Worm (Caenorhabditis elegans): ENCODE results near the gene Y70G10A.4.

Y70G10A.4 gene

DNA sequence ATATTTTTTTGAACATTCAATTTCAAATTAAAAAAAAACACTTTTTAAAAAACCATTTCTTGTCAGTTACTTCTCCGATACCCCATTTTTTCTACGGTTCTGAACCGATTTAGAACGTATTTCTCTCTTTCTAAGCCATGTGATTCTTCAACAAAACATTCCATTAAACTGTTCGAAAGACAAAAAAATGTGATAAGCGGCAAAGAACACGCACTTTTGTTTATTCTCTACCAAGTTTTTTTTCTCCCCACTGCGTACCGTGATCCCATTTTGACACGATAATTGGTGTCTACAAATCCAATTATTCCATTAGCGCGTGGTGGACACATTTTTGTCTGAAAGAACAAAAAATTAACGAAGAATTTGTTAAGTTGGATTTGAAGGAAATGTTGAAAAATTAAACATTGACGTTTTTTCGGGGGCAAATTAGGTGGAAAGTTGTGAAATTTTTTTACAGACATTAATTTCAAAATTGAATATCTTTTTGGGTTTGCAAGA, 19.4 kb downstream of the Y70G10A.4 start:
- TF ChIP-seq ztf-29 (GFP tag; IDR thresholded peaks at IDR 0.05) (no peak), med-1 (GFP tag; optimal IDR thresholded peaks at IDR 0.05; ENCODE audit: insufficient read depth) (no peak), T22C8.4 (GFP tag; IDR thresholded peaks at IDR 0.05) (no peak)

DNA sequence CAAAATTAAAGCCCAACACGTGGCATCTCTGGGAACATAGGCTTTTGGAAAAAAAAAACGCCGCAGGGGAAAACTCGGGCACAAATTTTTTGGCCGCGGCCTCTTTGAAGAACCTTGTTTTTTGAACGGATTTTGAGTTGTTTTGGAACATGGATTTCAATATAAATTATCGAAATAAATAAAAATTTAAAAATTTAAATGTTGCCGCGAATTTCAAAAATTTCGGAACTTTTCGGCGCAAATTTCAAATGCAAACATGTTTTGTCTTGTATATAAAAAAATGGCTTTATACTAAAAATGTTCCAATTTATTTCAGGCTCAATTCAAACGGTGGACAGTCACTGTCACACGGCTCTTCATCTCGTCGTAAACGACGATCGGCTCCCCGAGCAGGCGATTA, 22.1 kb downstream of the Y70G10A.4 start:
- no peak for TF ChIP-seq tab-1 (GFP tag; IDR thresholded peaks at IDR 0.05)
- TF ChIP-seq T22C8.4 (GFP tag; IDR thresholded peaks at IDR 0.05): no peak
- no peak for TF ChIP-seq flt-1 (GFP tag; IDR thresholded peaks at IDR 0.05)
- no peak for TF ChIP-seq med-1 (GFP tag; optimal IDR thresholded peaks at IDR 0.05; ENCODE audit: insufficient read depth)
- TF ChIP-seq ztf-23 (GFP tag; IDR thresholded peaks at IDR 0.05): no peak
- TF ChIP-seq ztf-29 (GFP tag; IDR thresholded peaks at IDR 0.05): no peak
- no peak for TF ChIP-seq klf-2 (GFP tag; conservative IDR thresholded peaks at IDR 0.05)
- TF ChIP-seq ref-1 (GFP tag; conservative IDR thresholded peaks at IDR 0.05): no peak
- no peak for TF ChIP-seq cog-1 (tag; optimal IDR thresholded peaks at IDR 0.05)

DNA sequence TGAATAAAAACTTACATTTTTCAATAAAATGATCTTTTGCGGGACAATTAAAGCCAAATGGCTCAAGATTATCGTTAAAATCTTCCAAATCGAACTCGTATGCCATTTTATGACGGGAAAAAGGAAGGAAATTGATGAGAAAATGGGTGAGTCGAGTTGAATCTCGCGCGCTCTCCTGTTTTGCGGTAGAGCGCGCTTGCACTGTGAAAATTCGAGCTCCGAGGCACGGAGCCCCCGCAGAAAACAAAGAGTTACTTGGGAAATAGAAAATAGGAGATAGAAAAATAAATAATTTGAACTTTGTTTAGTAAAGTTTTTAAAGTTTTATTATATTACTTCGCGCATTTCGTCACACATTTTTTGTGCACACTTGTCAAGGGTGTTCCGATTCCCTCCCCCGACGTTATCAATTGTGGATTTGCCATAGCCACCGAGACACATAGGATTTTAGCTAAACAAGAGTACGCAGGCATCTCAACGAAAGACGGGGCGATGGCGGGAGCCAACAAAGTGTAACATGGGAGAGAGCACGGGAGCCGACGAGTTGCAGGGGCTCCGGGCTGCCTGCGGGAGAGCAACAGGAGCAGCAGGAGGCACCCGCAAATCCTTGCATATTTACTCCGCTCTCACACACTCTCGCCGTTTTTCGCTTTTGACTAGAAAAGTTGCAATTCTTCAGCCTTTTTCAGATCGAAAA, 26.6 kb downstream of the Y70G10A.4 start, which contains the start of the genes div-1 and cor-1:
Gene div-1 (minus strand): TSS at position 119 of the 697 bp plus-strand sequence.
Gene cor-1 (plus strand): TSS at position 671 of the 697 bp plus-strand sequence.
- TF ChIP-seq flt-1 (GFP tag; IDR thresholded peaks at IDR 0.05) (no peak), ref-1 (GFP tag; conservative IDR thresholded peaks at IDR 0.05) (0 out of 2 replicates have a peak, but pooled peaks have one; percentile 8)

DNA sequence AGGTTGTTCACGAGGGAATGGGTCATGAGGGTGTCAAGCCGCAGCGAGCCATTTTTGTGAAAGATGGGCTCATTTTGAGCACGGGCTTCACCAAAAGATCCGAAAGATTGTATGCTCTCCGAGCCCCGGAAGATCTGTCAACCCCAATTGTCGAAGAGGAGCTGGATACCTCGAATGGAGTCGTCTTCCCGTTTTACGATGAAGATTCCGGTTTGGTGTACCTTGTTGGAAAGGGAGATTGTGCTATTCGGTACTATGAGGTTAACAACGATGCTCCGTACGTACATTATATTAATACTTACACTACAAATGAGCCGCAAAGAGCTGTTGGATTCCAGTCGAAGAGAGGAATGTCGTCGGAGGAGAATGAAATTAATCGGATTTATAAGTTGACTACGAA, 29.2 kb downstream of the Y70G10A.4 start:
- TF ChIP-seq ztf-29 (GFP tag; IDR thresholded peaks at IDR 0.05): no peak
- no peak for TF ChIP-seq cog-1 (tag; optimal IDR thresholded peaks at IDR 0.05)
- TF ChIP-seq klf-2 (GFP tag; conservative IDR thresholded peaks at IDR 0.05): no peak
- no peak for TF ChIP-seq ztf-23 (GFP tag; IDR thresholded peaks at IDR 0.05)
- no peak for TF ChIP-seq T22C8.4 (GFP tag; IDR thresholded peaks at IDR 0.05)

DNA sequence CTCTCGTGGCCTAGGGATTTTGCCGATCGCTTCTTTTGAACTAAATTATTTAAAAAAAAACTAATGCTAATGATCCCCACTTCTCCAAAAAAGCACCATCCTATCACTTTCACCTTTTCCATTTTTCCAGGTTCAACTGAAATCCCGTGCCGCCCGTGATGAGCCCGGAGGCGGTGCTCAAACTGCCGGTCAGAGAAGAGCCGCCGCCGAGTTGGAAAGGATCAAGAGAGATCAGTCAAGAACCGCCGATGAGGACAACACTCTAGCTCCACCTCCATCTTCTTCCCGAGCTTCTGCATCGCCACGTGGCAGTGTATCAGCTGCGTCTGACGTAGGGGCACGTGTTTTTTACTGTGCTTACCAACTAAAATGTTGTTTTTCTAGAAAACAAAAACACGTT, 31.4 kb downstream of the Y70G10A.4 start:
- TF ChIP-seq ztf-29 (GFP tag; IDR thresholded peaks at IDR 0.05): no peak
- no peak for TF ChIP-seq klf-2 (GFP tag; conservative IDR thresholded peaks at IDR 0.05)
- no peak for TF ChIP-seq med-1 (GFP tag; optimal IDR thresholded peaks at IDR 0.05; ENCODE audit: insufficient read depth)
- TF ChIP-seq cog-1 (tag; optimal IDR thresholded peaks at IDR 0.05): no peak
- no peak for TF ChIP-seq ztf-23 (GFP tag; IDR thresholded peaks at IDR 0.05)

DNA sequence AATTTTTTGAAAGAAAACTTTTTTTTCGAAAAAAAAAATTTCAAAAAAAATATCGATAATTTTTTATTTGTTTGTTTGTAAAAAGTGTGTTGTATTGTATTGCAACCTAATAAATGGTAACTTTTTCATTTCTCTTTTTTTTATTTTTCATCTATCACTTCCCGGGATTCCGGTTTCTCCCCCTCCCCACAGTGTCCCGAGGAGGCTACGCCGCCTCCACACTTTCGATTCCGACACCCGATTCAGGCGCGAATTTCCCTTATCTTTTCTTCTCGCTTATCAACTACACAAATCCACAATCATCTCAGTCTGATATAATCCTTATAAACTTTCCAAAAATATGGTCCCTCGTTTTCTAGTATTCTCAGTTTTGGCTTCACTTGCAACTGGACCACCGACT, 32.6 kb downstream of the Y70G10A.4 start, which contains the start of gene R01H10.4:
Gene R01H10.4 (plus strand): TSS at position 236 of the 400 bp plus-strand sequence.
- TF ChIP-seq flt-1 (GFP tag; IDR thresholded peaks at IDR 0.05) (no peak), T22C8.4 (GFP tag; IDR thresholded peaks at IDR 0.05) (no peak), med-1 (GFP tag; optimal IDR thresholded peaks at IDR 0.05; ENCODE audit: insufficient read depth) (no peak), cog-1 (tag; optimal IDR thresholded peaks at IDR 0.05) (no peak)

DNA sequence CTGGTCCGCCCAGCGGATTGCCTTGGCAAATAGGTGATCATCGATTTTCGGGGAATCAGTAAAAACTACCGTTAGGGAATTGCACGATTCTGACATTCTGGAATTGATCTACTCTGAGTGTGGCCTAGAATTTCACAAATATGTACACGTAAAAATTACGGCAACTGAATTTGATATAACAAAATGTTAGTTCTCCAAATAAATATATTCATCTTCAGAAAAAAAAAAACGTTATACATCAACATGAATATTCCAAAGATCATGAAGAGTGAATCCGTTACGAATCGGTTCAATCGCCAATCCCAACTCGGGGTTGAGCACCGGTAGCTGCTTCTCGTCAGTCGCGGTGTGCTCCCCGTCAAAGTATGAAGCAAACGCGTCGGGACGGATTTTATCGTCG, 36.7 kb downstream of the Y70G10A.4 start, which contains the start of gene rip-1:
Gene rip-1 (minus strand): TSS at position 101 of the 400 bp plus-strand sequence.
- TF ChIP-seq flt-1 (GFP tag; IDR thresholded peaks at IDR 0.05) (no peak), med-1 (GFP tag; optimal IDR thresholded peaks at IDR 0.05; ENCODE audit: insufficient read depth) (no peak), T22C8.4 (GFP tag; IDR thresholded peaks at IDR 0.05) (no peak), ztf-23 (GFP tag; IDR thresholded peaks at IDR 0.05) (no peak)

DNA sequence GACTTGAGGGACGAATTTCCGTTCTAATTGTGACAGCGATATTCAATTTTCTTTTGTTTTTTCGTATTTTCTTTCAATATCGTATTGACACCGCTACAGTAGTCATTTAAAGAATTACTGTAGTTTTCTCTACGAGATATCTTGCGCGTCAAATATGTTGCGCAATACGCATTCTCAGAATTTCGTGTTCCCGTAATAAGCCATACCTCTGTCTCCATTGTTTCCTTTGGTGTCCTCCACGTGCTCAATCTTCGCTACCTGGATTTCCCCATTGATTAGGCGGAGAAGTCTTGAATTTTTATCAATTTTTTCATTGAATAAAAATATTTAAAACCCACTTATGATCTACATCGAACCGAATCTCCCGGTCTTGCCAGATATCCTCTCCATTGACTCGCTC, 39.3 kb downstream of the Y70G10A.4 start:
- TF ChIP-seq tab-1 (GFP tag; IDR thresholded peaks at IDR 0.05): no peak
- TF ChIP-seq ztf-29 (GFP tag; IDR thresholded peaks at IDR 0.05): no peak
- no peak for TF ChIP-seq flt-1 (GFP tag; IDR thresholded peaks at IDR 0.05)
- no peak for TF ChIP-seq med-1 (GFP tag; optimal IDR thresholded peaks at IDR 0.05; ENCODE audit: insufficient read depth)
- TF ChIP-seq ref-1 (GFP tag; conservative IDR thresholded peaks at IDR 0.05): no peak
- TF ChIP-seq klf-2 (GFP tag; conservative IDR thresholded peaks at IDR 0.05): no peak
- no peak for TF ChIP-seq ztf-23 (GFP tag; IDR thresholded peaks at IDR 0.05)
- no peak for TF ChIP-seq cog-1 (tag; optimal IDR thresholded peaks at IDR 0.05)
- no peak for TF ChIP-seq T22C8.4 (GFP tag; IDR thresholded peaks at IDR 0.05)

DNA sequence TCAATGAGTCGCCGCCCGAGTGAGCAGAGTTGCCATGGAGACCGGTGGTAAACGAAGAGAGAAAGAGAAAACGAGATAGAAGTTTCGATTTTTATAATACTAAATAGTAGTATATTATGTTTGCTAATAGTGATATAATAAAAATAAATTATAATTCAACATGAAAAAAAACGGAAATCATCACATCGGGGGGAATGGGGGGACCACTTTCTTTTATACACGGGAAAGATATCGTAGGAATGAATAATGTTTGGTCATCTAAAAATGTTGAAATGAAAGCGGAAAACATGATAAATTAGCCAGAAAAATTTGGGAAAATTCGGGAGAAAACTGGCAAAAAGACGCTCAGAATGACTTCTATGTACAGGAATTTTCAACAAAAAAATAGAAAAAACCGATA, 39.7 kb downstream of the Y70G10A.4 start, which contains the start of gene bbs-5:
Gene bbs-5 (minus strand): TSS at position 101 of the 400 bp plus-strand sequence.
- TF ChIP-seq tab-1 (GFP tag; IDR thresholded peaks at IDR 0.05) (no peak), klf-2 (GFP tag; conservative IDR thresholded peaks at IDR 0.05) (no peak), ref-1 (GFP tag; conservative IDR thresholded peaks at IDR 0.05) (no peak), ztf-29 (GFP tag; IDR thresholded peaks at IDR 0.05) (no peak), T22C8.4 (GFP tag; IDR thresholded peaks at IDR 0.05) (no peak), cog-1 (tag; optimal IDR thresholded peaks at IDR 0.05) (no peak), ztf-23 (GFP tag; IDR thresholded peaks at IDR 0.05) (no peak), flt-1 (GFP tag; IDR thresholded peaks at IDR 0.05) (no peak), med-1 (GFP tag; optimal IDR thresholded peaks at IDR 0.05; ENCODE audit: insufficient read depth) (no peak)

DNA sequence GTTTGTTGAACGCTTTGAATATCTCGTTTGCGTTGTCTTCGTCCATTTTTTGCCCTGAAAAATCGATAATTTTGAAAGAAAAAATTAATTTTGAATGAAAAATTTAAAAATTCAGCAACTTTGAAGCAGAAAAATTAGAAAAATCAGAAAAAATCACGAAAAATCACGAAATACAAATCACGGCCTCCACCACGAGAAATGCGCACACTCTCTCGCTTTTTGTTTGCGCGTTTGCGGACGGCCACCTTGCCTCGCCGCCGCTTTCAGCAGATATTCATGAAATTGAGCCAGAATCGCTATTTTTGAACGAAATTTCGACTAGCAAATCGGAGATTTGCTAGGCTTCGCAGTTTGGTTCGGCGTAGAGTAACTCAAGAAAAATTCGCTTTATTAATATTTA, 44.9 kb downstream of the Y70G10A.4 start, which contains the start of gene inpp-4B:
Gene inpp-4B (minus strand): TSS at position 54 of the 400 bp plus-strand sequence.
- 0 out of 2 replicates have a peak, but pooled peaks have one; percentile 11 for TF ChIP-seq T22C8.4 (GFP tag; IDR thresholded peaks at IDR 0.05)

Measured in whole organism, midembryonic.